Worm (Caenorhabditis elegans) whole organism, early embryonic: ENCODE data around the gene Y60A9.1.

Experiments used
- B0310.2 ChIP-seq: sonication (generic microtip); optimal IDR thresholded peaks from 2 replicates; lab custom pipeline; 2016; ENCODE audit warnings: mild to moderate bottlenecking, missing genetic modification characterization, missing compliant biosample characterization
- F13C5.2 ChIP-seq: sonication (generic microtip); optimal IDR thresholded peaks from 2 replicates; lab custom pipeline; 2017; ENCODE audit warnings: mild to moderate bottlenecking, missing genetic modification characterization, inconsistent platforms, missing compliant biosample characterization
- aly-1 ChIP-seq: sonication (generic microtip); optimal IDR thresholded peaks from 2 replicates; lab custom pipeline; 2016; ENCODE audit warnings: missing genetic modification characterization, missing compliant biosample characterization
- ama-1 ChIP-seq: fragments of 150-350 bp; optimal IDR thresholded peaks from 2 replicates; lab custom pipeline; 2014
- ceh-13 ChIP-seq: fragments of 200-800 bp; sonication (Bioruptor generic); optimal IDR thresholded peaks from 2 replicates; lab custom pipeline; 2018; ENCODE audit warnings: mild to moderate bottlenecking, missing genetic modification characterization, missing compliant biosample characterization
- ceh-36 ChIP-seq: sonication (generic microtip); optimal IDR thresholded peaks from 2 replicates; lab custom pipeline; 2016; ENCODE audit warnings: missing genetic modification characterization, inconsistent platforms, missing compliant biosample characterization
- ets-7 ChIP-seq: sonication (generic microtip); optimal IDR thresholded peaks from 2 replicates; lab custom pipeline; 2016; ENCODE audit warnings: missing genotype, missing genetic modification characterization, missing compliant biosample characterization
- flt-1 ChIP-seq: fragments of 200-800 bp; sonication (Bioruptor generic); IDR thresholded peaks from 2 replicates; pipeline ENCODE4 v1.3.6; 2022; ENCODE audit warnings: missing genetic modification characterization, missing compliant biosample characterization
- hmbx-1 ChIP-seq: sonication (generic microtip); optimal IDR thresholded peaks from 2 replicates; lab custom pipeline; 2016; ENCODE audit warnings: mild to moderate bottlenecking, missing genetic modification characterization, missing compliant biosample characterization
- hmg-4 ChIP-seq: fragments of 200-800 bp; sonication (Bioruptor generic); optimal IDR thresholded peaks from 2 replicates; lab custom pipeline; 2018; ENCODE audit warnings: mild to moderate bottlenecking, missing genetic modification characterization, missing compliant biosample characterization
- hnd-1 ChIP-seq: sonication (generic microtip); optimal IDR thresholded peaks from 2 replicates; lab custom pipeline; 2016; ENCODE audit warnings: missing genetic modification characterization, missing compliant biosample characterization
- pes-1 ChIP-seq: fragments of 200-800 bp; sonication (Bioruptor generic); IDR thresholded peaks from 2 replicates; pipeline ENCODE4 v1.3.6; 2022; ENCODE audit warnings: missing genetic modification reagents, missing genetic modification characterization, missing compliant biosample characterization
- scrt-1 ChIP-seq: fragments of 200-800 bp; sonication (Bioruptor generic); IDR thresholded peaks from 2 replicates; pipeline ENCODE4 v1.3.6; 2022; ENCODE audit warnings: missing genetic modification characterization, missing compliant biosample characterization
- sea-1 ChIP-seq: fragments of 200-800 bp; sonication (Bioruptor generic); conservative IDR thresholded peaks from 2 replicates; pipeline ENCODE4 v1.3.6; 2022; ENCODE audit warnings: missing genetic modification characterization, missing compliant biosample characterization
- tbx-11 ChIP-seq: fragments of 200-800 bp; sonication (Bioruptor generic); IDR thresholded peaks from 2 replicates; pipeline ENCODE4 v1.3.6; 2022; ENCODE audit warnings: missing genetic modification characterization, missing compliant biosample characterization
- tbx-37 ChIP-seq: fragments of 200-800 bp; sonication (Bioruptor generic); conservative IDR thresholded peaks from 2 replicates; pipeline ENCODE4 v1.3.6; 2022; ENCODE audit warnings: missing genetic modification reagents, missing genetic modification characterization, missing compliant biosample characterization
- tra-4 ChIP-seq: sonication (generic microtip); optimal IDR thresholded peaks from 2 replicates; lab custom pipeline; 2017; ENCODE audit warnings: missing genetic modification characterization, missing compliant biosample characterization

The Y60A9.1 gene

ce11 chrX:14359571-14359970, 35.6 kb downstream of the Y60A9.1 start:
- TF ChIP-seq hmbx-1 (tag; lab: Kevin White, UChicago) (no peak), ceh-13 (no peak), tra-4 (tag; lab: Kevin White, UChicago) (no peak), flt-1 (GFP tag; lab: Robert Waterston, UW) (no peak), tbx-11 (GFP tag; lab: Robert Waterston, UW) (no peak), F13C5.2 (tag; lab: Kevin White, UChicago) (no peak), pes-1 (no peak), sea-1 (no peak), ets-7 (no peak), hnd-1 (tag; lab: Kevin White, UChicago) (no peak), ceh-36 (tag; lab: Kevin White, UChicago) (no peak), hmg-4 (GFP tag; lab: Kevin White, UChicago) (no peak), B0310.2 (tag; lab: Kevin White, UChicago) (no peak), aly-1 (tag; lab: Kevin White, UChicago) (no peak), ama-1 (lab: Kevin White, UChicago) (no peak), scrt-1 (GFP tag; lab: Robert Waterston, UW) (no peak)

- no peak for TF ChIP-seq sea-1
- no peak for TF ChIP-seq F13C5.2 (tag; lab: Kevin White, UChicago)
- no peak for TF ChIP-seq scrt-1 (GFP tag; lab: Robert Waterston, UW)
- TF ChIP-seq hmbx-1 (tag; lab: Kevin White, UChicago) = no peak
- TF ChIP-seq B0310.2 (tag; lab: Kevin White, UChicago) = no peak
- no peak for TF ChIP-seq aly-1 (tag; lab: Kevin White, UChicago)
- no peak for TF ChIP-seq pes-1
- no peak for TF ChIP-seq ets-7
- no peak for TF ChIP-seq ceh-13
- TF ChIP-seq ama-1 (lab: Kevin White, UChicago) = no peak
- no peak for TF ChIP-seq hnd-1 (tag; lab: Kevin White, UChicago)
- no peak for TF ChIP-seq hmg-4 (GFP tag; lab: Kevin White, UChicago)
- TF ChIP-seq ceh-36 (tag; lab: Kevin White, UChicago) = no peak
- TF ChIP-seq tra-4 (tag; lab: Kevin White, UChicago) = no peak
- TF ChIP-seq tbx-11 (GFP tag; lab: Robert Waterston, UW) = no peak
- no peak for TF ChIP-seq flt-1 (GFP tag; lab: Robert Waterston, UW)
- no peak for TF ChIP-seq tbx-37 (GFP tag; lab: Robert Waterston, UW)
These were observed 38.4 kb downstream of the Y60A9.1 start for ce11 chrX:14356683-14357287.

DNA sequence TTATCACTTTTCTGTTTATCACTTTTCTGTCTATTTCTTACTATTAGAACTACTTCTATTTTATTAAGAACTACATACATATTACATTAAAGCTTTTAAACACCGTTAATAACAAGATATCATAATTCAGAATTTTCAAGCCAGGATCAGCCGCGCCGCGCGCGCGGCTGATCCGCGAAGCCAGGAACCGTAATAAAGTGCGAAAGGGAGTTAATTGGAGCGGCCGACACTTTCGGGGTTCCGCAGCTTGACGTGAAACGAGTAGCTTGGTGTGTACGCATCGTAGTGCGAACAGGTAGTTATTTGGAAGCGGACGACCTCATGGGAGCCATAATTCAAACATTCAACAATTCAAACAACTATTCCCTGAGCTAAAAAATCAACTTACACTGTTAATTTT, 40.1 kb downstream of the Y60A9.1 start:
- TF ChIP-seq hmg-4 (GFP tag; lab: Kevin White, UChicago) = no peak
- no peak for TF ChIP-seq ets-7
- TF ChIP-seq hmbx-1 (tag; lab: Kevin White, UChicago) = no peak
- no peak for TF ChIP-seq tbx-37 (GFP tag; lab: Robert Waterston, UW)
- no peak for TF ChIP-seq ama-1 (lab: Kevin White, UChicago)
- no peak for TF ChIP-seq hnd-1 (tag; lab: Kevin White, UChicago)
- TF ChIP-seq aly-1 (tag; lab: Kevin White, UChicago) = no peak
- no peak for TF ChIP-seq ceh-36 (tag; lab: Kevin White, UChicago)
- no peak for TF ChIP-seq ceh-13
- no peak for TF ChIP-seq B0310.2 (tag; lab: Kevin White, UChicago)
- no peak for TF ChIP-seq tbx-11 (GFP tag; lab: Robert Waterston, UW)
- TF ChIP-seq sea-1 = no peak
- TF ChIP-seq flt-1 (GFP tag; lab: Robert Waterston, UW) = no peak
- TF ChIP-seq F13C5.2 (tag; lab: Kevin White, UChicago) = no peak
- no peak for TF ChIP-seq pes-1
- no peak for TF ChIP-seq scrt-1 (GFP tag; lab: Robert Waterston, UW)

ce11 chrX:14349690-14350168, 45.4 kb downstream of the Y60A9.1 start, which contains the start of gene wdr-5.2:
Gene wdr-5.2, plus strand, starts transcription at chrX:14350118.
- TF ChIP-seq hmbx-1 (tag; lab: Kevin White, UChicago) (no peak), hnd-1 (tag; lab: Kevin White, UChicago) (no peak), ama-1 (lab: Kevin White, UChicago) (no peak), tbx-37 (GFP tag; lab: Robert Waterston, UW) (no peak), ets-7 (no peak), pes-1 (no peak), F13C5.2 (tag; lab: Kevin White, UChicago) (no peak)

ce11 chrX:14347573-14347972, 47.6 kb downstream of the Y60A9.1 start, which contains the start of gene K04G11.3:
Gene K04G11.3, minus strand, starts transcription at chrX:14347673.
- TF ChIP-seq hmg-4 (GFP tag; lab: Kevin White, UChicago) = no peak
- no peak for TF ChIP-seq scrt-1 (GFP tag; lab: Robert Waterston, UW)
- no peak for TF ChIP-seq ceh-13
- no peak for TF ChIP-seq tra-4 (tag; lab: Kevin White, UChicago)
- TF ChIP-seq tbx-11 (GFP tag; lab: Robert Waterston, UW) = no peak
- no peak for TF ChIP-seq hnd-1 (tag; lab: Kevin White, UChicago)
